Worm (Caenorhabditis elegans): Measurements from ENCODE around the gene K09E4.3.

DNA sequence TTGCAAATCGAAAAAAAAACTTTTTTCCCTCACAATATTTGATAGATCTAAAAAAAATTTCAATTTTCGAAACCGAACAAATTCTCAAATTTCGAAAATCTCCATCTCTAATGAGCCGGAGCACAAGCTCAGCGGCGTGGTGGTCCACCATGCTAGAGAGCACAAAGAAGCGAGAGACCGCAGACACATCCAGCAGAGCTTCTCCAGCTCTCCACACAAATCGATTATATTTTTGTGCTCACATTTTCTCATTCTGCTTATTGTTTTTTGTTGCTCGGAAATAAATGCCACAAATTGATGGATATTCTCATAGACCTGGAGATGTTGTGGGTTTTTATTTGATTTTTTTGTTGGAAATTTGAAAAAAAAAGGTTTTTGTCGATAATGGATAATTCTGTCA is 24.6 kb downstream of the K09E4.3 start:
- TF ChIP-seq fkh-10 (GFP tag; optimal IDR thresholded peaks at IDR 0.05) (no peak), duxl-1 (tag; optimal IDR thresholded peaks at IDR 0.05; ENCODE audit: poor library complexity) (no peak), F44E2.7 (GFP tag; IDR thresholded peaks at IDR 0.05) (no peak), fos-1 (tag; optimal IDR thresholded peaks at IDR 0.05) (no peak), nhr-11 (tag; optimal IDR thresholded peaks at IDR 0.05) (no peak), tra-1 (GFP tag; IDR thresholded peaks at IDR 0.05) (no peak), egl-27 (tag; optimal IDR thresholded peaks at IDR 0.05) (no peak)
